Worm (Caenorhabditis elegans): ENCODE measurements around the gene lcmt-1.

DNA sequence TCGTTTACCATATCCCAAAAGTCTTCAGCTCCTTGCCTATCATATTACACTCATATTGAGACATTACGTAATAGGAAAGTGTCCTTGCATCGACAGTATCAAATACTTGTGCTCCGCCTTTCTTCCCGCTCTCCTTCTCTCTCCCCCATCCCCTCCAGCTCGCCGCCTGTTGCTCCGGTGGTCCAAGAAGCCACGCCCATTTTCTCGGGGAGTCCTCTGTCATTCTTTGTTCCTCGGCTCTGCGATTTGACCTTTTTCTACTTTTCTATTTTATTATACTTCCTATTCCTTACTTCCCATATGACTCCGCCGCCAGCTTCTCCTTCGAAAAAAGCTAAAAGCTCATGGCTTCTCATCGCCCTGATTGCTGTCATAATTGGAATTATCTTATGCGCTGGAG lies 13.1 kb downstream of the lcmt-1 start, which contains the start of gene mnp-1:
- TF ChIP-seq ztf-29 (GFP tag; IDR thresholded peaks at IDR 0.05), result no peak
- no peak for TF ChIP-seq T22C8.4 (GFP tag; IDR thresholded peaks at IDR 0.05)
- TF ChIP-seq ref-1 (GFP tag; conservative IDR thresholded peaks at IDR 0.05), result no peak
- no peak for TF ChIP-seq tab-1 (GFP tag; IDR thresholded peaks at IDR 0.05)

Data from whole organism, midembryonic.